Fruit fly (Drosophila melanogaster): ENCODE data around the gene yip7.

The yip7 gene

dm6 chr3L:6054803-6055202 is 19.8 kb downstream of the yip7 start, which contains the start of gene tant (continued):
- TF ChIP-seq p53 (GFP tag; optimal IDR thresholded peaks at IDR 0.05) (peak; percentile 19), nau (GFP tag; optimal IDR thresholded peaks at IDR 0.05) (no peak), CG12104 (GFP tag; optimal IDR thresholded peaks at IDR 0.05) (no peak), Mes4 (GFP tag; optimal IDR thresholded peaks at IDR 0.05) (no peak), CG10321 (GFP tag; IDR thresholded peaks at IDR 0.05) (no peak), zfh1 (GFP tag; IDR thresholded peaks at IDR 0.05) (no peak), Sox102F (GFP tag; optimal IDR thresholded peaks at IDR 0.05) (no peak), esg (GFP tag; conservative IDR thresholded peaks at IDR 0.05) (no peak), CG7928 (GFP tag; optimal IDR thresholded peaks at IDR 0.05) (no peak), CG1832 (GFP tag; optimal IDR thresholded peaks at IDR 0.05) (no peak), CG31365 (tag; optimal IDR thresholded peaks at IDR 0.05) (peak; percentile 95), Bgb (GFP tag; IDR thresholded peaks at IDR 0.05; ENCODE audit: partially characterized antibody) (peak; percentile 89), kay (GFP tag; optimal IDR thresholded peaks at IDR 0.05) (no peak), CHES-1-like (GFP tag; optimal IDR thresholded peaks at IDR 0.05) (peak; percentile 53), CG13894 (tag; optimal IDR thresholded peaks at IDR 0.05) (no peak), CG11085 (GFP tag; IDR thresholded peaks at IDR 0.05) (no peak), dmrt99B (tag; optimal IDR thresholded peaks at IDR 0.05) (no peak), Med (GFP tag) (peak; percentile 65), CG4854 (GFP tag; optimal IDR thresholded peaks at IDR 0.05) (no peak), Sin3A (optimal IDR thresholded peaks at IDR 0.05) (peak; percentile 88), crp (GFP tag; optimal IDR thresholded peaks at IDR 0.05) (peak in 1 of 2 experiments; percentile 41), CG8765 (GFP tag; IDR thresholded peaks at IDR 0.05) (no peak), CG6254 (GFP tag; optimal IDR thresholded peaks at IDR 0.05) (no peak), CG10209 (GFP tag; optimal IDR thresholded peaks at IDR 0.05) (no peak), CG18599 (GFP tag; optimal IDR thresholded peaks at IDR 0.05) (no peak), tap (tag; optimal IDR thresholded peaks at IDR 0.05) (no peak), fd3F (GFP tag; optimal IDR thresholded peaks at IDR 0.05) (no peak), B-H2 (GFP tag; optimal IDR thresholded peaks at IDR 0.05) (no peak), Oaz (GFP tag; IDR thresholded peaks at IDR 0.05) (no peak), NC2β (GFP tag; optimal IDR thresholded peaks at IDR 0.05) (no peak), Xbp1 (GFP tag; optimal IDR thresholded peaks at IDR 0.05) (peak; percentile 11), ewg (GFP tag; optimal IDR thresholded peaks at IDR 0.05) (peak; percentile 7), CG2889 (GFP tag; IDR thresholded peaks at IDR 0.05) (no peak), gsb (GFP tag; IDR thresholded peaks at IDR 0.05) (no peak), dan (GFP tag; IDR thresholded peaks at IDR 0.05) (no peak), gem (tag; optimal IDR thresholded peaks at IDR 0.05) (peak; percentile 13), cas (GFP tag; IDR thresholded peaks at IDR 0.05) (no peak), tgo (GFP tag; IDR thresholded peaks at IDR 0.05) (no peak), CG15073 (GFP tag; optimal IDR thresholded peaks at IDR 0.05) (no peak), CG6689 (GFP tag; IDR thresholded peaks at IDR 0.05) (no peak), CG9817 (tag; optimal IDR thresholded peaks at IDR 0.05) (no peak), Adf1 (GFP tag; IDR thresholded peaks at IDR 0.05) (no peak), fru (optimal IDR thresholded peaks at IDR 0.05) (no peak), stc (GFP tag; IDR thresholded peaks at IDR 0.05) (no peak), lab (GFP tag; optimal IDR thresholded peaks at IDR 0.05) (no peak), abd-A (tag; optimal IDR thresholded peaks at IDR 0.05) (no peak), Hr51 (GFP tag; optimal IDR thresholded peaks at IDR 0.05) (no peak), Dfd (GFP tag; optimal IDR thresholded peaks at IDR 0.05) (no peak), h (optimal IDR thresholded peaks at IDR 0.05) (no peak), hb (GFP tag; IDR thresholded peaks at IDR 0.05; ENCODE audit: partially characterized antibody) (peak; percentile 81), Optix (GFP tag; IDR thresholded peaks at IDR 0.05) (no peak), Fer3 (tag; optimal IDR thresholded peaks at IDR 0.05) (no peak)
